Fruit fly (Drosophila melanogaster): ENCODE results near the gene Odj.

- TF ChIP-seq pan (optimal IDR thresholded peaks at IDR 0.05) (no peak), usp (GFP tag; optimal IDR thresholded peaks at IDR 0.05) (no peak), CG8478 (optimal IDR thresholded peaks at IDR 0.05) (no peak)
Measured at dm6 chr3R:17794335-17795074, 14.5 kb downstream of the Odj start, which contains the start of gene CG43102.

Measured in whole organism.